Fruit fly (Drosophila melanogaster): ENCODE measurements around the gene CG9044.

Gene CG9044

DNA sequence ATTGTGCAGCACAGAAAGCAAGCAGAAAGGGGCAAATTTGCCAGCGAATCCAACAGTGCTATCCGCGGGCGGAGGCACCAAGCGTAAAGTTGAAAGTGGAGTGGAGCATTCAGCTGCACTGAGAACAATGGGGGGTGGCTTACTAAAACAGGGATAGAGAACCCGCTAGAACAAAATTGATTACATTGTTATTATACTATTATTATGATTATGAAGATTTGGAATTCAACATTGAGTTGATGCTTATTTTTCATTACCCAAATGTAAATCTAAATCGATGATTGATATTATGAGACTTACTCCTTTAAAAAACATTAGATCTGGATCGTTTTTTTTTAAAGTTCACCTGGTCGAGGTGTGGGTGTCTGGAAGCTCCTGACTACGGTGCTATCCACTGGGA is 47.7 kb upstream of the CG9044 start (continued):
- TF ChIP-seq CG8632 (GFP tag; optimal IDR thresholded peaks at IDR 0.05) (no peak), CG16779 (tag; optimal IDR thresholded peaks at IDR 0.05) (no peak), CG10631 (GFP tag; optimal IDR thresholded peaks at IDR 0.05) (no peak), CG6854 (GFP tag; optimal IDR thresholded peaks at IDR 0.05) (no peak), pdm3 (GFP tag; optimal IDR thresholded peaks at IDR 0.05) (peak; percentile 2)

DNA sequence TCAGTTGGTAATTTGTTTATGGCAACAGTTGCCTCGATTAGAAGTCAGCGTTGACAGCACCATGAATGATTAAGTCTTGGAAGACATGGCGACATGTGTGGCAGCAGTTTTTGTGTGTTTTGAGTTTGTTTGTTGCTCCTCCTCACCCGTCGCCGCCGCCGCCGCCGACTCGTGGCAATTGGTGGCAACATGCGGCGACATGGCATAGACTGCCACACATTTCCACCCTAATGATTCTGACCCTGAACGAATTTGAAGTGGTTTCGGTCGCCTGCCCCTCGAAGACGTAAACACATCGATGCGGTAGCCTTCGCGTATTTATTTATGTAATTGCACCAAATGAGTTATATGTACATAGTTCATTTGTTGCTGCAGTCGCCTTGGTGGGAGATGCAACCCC is 46.4 kb upstream of the CG9044 start:
- no peak for TF ChIP-seq CG32006 (GFP tag; optimal IDR thresholded peaks at IDR 0.05)
- TF ChIP-seq Sox102F (GFP tag; optimal IDR thresholded peaks at IDR 0.05) = no peak
- TF ChIP-seq CG31627 (GFP tag; optimal IDR thresholded peaks at IDR 0.05) = no peak
- no peak for TF ChIP-seq topi (GFP tag; optimal IDR thresholded peaks at IDR 0.05)
- TF ChIP-seq CG7368 (GFP tag; optimal IDR thresholded peaks at IDR 0.05) = no peak
- TF ChIP-seq CG6808 (GFP tag; optimal IDR thresholded peaks at IDR 0.05) = no peak
- no peak for TF ChIP-seq vri (GFP tag; optimal IDR thresholded peaks at IDR 0.05)
- TF ChIP-seq Blimp-1 (GFP tag; optimal IDR thresholded peaks at IDR 0.05) = no peak
- TF ChIP-seq Hr38 (GFP tag; optimal IDR thresholded peaks at IDR 0.05) = no peak
- no peak for TF ChIP-seq dsx (GFP tag; optimal IDR thresholded peaks at IDR 0.05; ENCODE audit: poor library complexity, severe bottlenecking)
- TF ChIP-seq Ets21C (GFP tag; optimal IDR thresholded peaks at IDR 0.05) = no peak
- TF ChIP-seq Lpt (GFP tag; optimal IDR thresholded peaks at IDR 0.05) = no peak
- TF ChIP-seq Met (GFP tag; optimal IDR thresholded peaks at IDR 0.05) = no peak
- no peak for TF ChIP-seq CG34406 (GFP tag; optimal IDR thresholded peaks at IDR 0.05)
- TF ChIP-seq fd59A (GFP tag; optimal IDR thresholded peaks at IDR 0.05) = no peak
- no peak for TF ChIP-seq CG15336 (GFP tag; IDR thresholded peaks at IDR 0.05)

DNA sequence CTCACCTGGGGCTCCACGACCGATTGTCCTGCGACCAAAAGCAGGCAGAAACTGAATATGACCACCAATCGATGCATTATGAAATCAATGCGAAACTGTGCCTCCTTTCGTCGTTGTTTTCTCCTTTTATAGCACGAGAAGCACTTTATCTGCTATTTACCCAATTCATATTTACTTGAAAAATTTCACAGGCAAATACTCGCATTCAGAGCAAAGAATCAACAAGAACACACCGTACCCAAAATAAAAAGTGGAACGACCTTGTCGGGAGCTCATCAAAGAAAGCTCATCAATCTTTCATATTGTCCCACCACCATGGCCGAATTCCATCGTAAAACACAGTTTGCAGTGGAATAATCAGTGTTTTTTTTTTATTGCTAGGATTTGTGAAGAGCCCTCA is 44.7 kb upstream of the CG9044 start, which contains the start of gene CG9021:
TSS of gene CG9021 (minus strand) at position 105 of the 400 bp plus-strand sequence.
- peak; percentile 52 for TF ChIP-seq Sox102F (GFP tag; optimal IDR thresholded peaks at IDR 0.05)
- no peak for TF ChIP-seq OdsH (GFP tag; optimal IDR thresholded peaks at IDR 0.05)
- no peak for TF ChIP-seq CG7368 (GFP tag; optimal IDR thresholded peaks at IDR 0.05)
- TF ChIP-seq CG6163 (GFP tag; IDR thresholded peaks at IDR 0.05) = no peak
- TF ChIP-seq CG3919 (GFP tag; optimal IDR thresholded peaks at IDR 0.05) = peak; percentile 6
- no peak for TF ChIP-seq Ets96B (tag; optimal IDR thresholded peaks at IDR 0.05)
- TF ChIP-seq Blimp-1 (GFP tag; optimal IDR thresholded peaks at IDR 0.05) = peak; percentile 23
- peak; percentile 30 for TF ChIP-seq CG6792 (GFP tag; optimal IDR thresholded peaks at IDR 0.05)
- TF ChIP-seq fd59A (GFP tag; optimal IDR thresholded peaks at IDR 0.05) = no peak
- peak; percentile 37 for TF ChIP-seq cyc (GFP tag; optimal IDR thresholded peaks at IDR 0.05)
- TF ChIP-seq CG32006 (GFP tag; optimal IDR thresholded peaks at IDR 0.05) = no peak
- no peak for TF ChIP-seq ss (GFP tag; optimal IDR thresholded peaks at IDR 0.05)
- no peak for TF ChIP-seq Sox14 (GFP tag; optimal IDR thresholded peaks at IDR 0.05)
- no peak for TF ChIP-seq CG6854 (GFP tag; optimal IDR thresholded peaks at IDR 0.05)
- TF ChIP-seq CG10669 (GFP tag; optimal IDR thresholded peaks at IDR 0.05) = no peak
- TF ChIP-seq Eip93F (GFP tag; optimal IDR thresholded peaks at IDR 0.05) = no peak
- peak; percentile 57 for TF ChIP-seq Met (GFP tag; optimal IDR thresholded peaks at IDR 0.05)
- TF ChIP-seq net (GFP tag; optimal IDR thresholded peaks at IDR 0.05) = no peak
- TF ChIP-seq CG8632 (GFP tag; optimal IDR thresholded peaks at IDR 0.05) = peak; percentile 14
- TF ChIP-seq CG1621 (tag; optimal IDR thresholded peaks at IDR 0.05) = no peak
- no peak for TF ChIP-seq Hr4 (GFP tag; optimal IDR thresholded peaks at IDR 0.05)
- TF ChIP-seq dac (GFP tag; optimal IDR thresholded peaks at IDR 0.05) = no peak
- no peak for TF ChIP-seq pdm3 (GFP tag; optimal IDR thresholded peaks at IDR 0.05)
- TF ChIP-seq Ets21C (GFP tag; optimal IDR thresholded peaks at IDR 0.05) = peak; percentile 33
- TF ChIP-seq Hr38 (GFP tag; optimal IDR thresholded peaks at IDR 0.05) = no peak
- TF ChIP-seq CG8119 (GFP tag; IDR thresholded peaks at IDR 0.05) = no peak
- TF ChIP-seq fkh (GFP tag; optimal IDR thresholded peaks at IDR 0.05) = no peak
- no peak for TF ChIP-seq CG11762 (GFP tag; optimal IDR thresholded peaks at IDR 0.05; ENCODE audit: insufficient read depth)
- TF ChIP-seq CG6808 (GFP tag; optimal IDR thresholded peaks at IDR 0.05) = no peak
- TF ChIP-seq svp (GFP tag) = peak; percentile 49
- TF ChIP-seq CG16779 (tag; optimal IDR thresholded peaks at IDR 0.05) = no peak
- no peak for TF ChIP-seq Lpt (GFP tag; optimal IDR thresholded peaks at IDR 0.05)
- no peak for TF ChIP-seq CG9139 (GFP tag; optimal IDR thresholded peaks at IDR 0.05)
- TF ChIP-seq Hr39 (GFP tag; optimal IDR thresholded peaks at IDR 0.05) = peak; percentile 35
- TF ChIP-seq CG15336 (GFP tag; IDR thresholded peaks at IDR 0.05) = no peak
- TF ChIP-seq Sox15 (GFP tag; optimal IDR thresholded peaks at IDR 0.05) = no peak
- peak; percentile 58 for TF ChIP-seq Smox (GFP tag; optimal IDR thresholded peaks at IDR 0.05)
- TF ChIP-seq topi (GFP tag; optimal IDR thresholded peaks at IDR 0.05) = peak; percentile 55
- TF ChIP-seq vri (GFP tag; optimal IDR thresholded peaks at IDR 0.05) = peak; percentile 49
- TF ChIP-seq CG8319 (GFP tag; optimal IDR thresholded peaks at IDR 0.05) = no peak
- no peak for TF ChIP-seq salr (GFP tag; optimal IDR thresholded peaks at IDR 0.05)
- no peak for TF ChIP-seq acj6 (GFP tag; optimal IDR thresholded peaks at IDR 0.05)
